Fruit fly (Drosophila melanogaster) whole organism, embryonic: ENCODE data around the gene lgs.

ENCODE experiments used
- Awh ChIP-seq: fragments of 200-800 bp; sonication (Bioruptor generic); IDR thresholded peaks from 2 replicates; pipeline ENCODE4, ENCODE4 v1.3.6; 2022; ENCODE audit warnings: missing biosample characterization, missing genetic modification characterization
- B-H1 ChIP-seq: fragments of 200-800 bp; sonication (Bioruptor generic); IDR thresholded peaks from 3 replicates; pipeline ENCODE4 v1.3.6; 2022; ENCODE audit warnings: missing biosample characterization, missing genetic modification characterization
- Blimp-1 ChIP-seq: fragments of 200-800 bp; sonication (Bioruptor generic); optimal IDR thresholded peaks from 3 replicates; lab custom pipeline; 2018; ENCODE audit warnings: missing biosample characterization, missing genetic modification characterization, mild to moderate bottlenecking, moderate library complexity, missing genetic modification reagents
- BtbVII ChIP-seq: fragments of 200-800 bp; sonication (Bioruptor generic); optimal IDR thresholded peaks from 3 replicates; lab custom pipeline; 2017; ENCODE audit warnings: missing biosample characterization, mild to moderate bottlenecking, missing genetic modification characterization
- C15 ChIP-seq: fragments of 200-800 bp; sonication (Bioruptor generic); IDR thresholded peaks from 3 replicates; pipeline ENCODE4 v1.3.6; 2022; ENCODE audit warnings: missing biosample characterization, missing genetic modification characterization
- CG12071 ChIP-seq: fragments of 200-800 bp; sonication (Bioruptor generic); optimal IDR thresholded peaks from 3 replicates; lab custom pipeline; 2018; ENCODE audit warnings: missing biosample characterization, mild to moderate bottlenecking, missing genetic modification characterization
- CG12236 ChIP-seq: fragments of 200-800 bp; sonication (Bioruptor generic); optimal IDR thresholded peaks from 2 replicates; lab custom pipeline; 2016; ENCODE audit warnings: missing biosample characterization, missing genetic modification characterization
- CG13624 ChIP-seq: fragments of 200-800 bp; sonication (Bioruptor generic); optimal IDR thresholded peaks from 2 replicates; lab custom pipeline; 2016; ENCODE audit warnings: missing biosample characterization, missing genetic modification characterization
- CG14014 ChIP-seq: fragments of 200-800 bp; sonication (Bioruptor generic); IDR thresholded peaks from 2 replicates; pipeline ENCODE4 v1.3.6; 2022; ENCODE audit warnings: missing biosample characterization, missing genetic modification characterization
- CG16815 ChIP-seq: fragments of 200-800 bp; sonication (Bioruptor generic); optimal IDR thresholded peaks from 3 replicates; lab custom pipeline; 2017; ENCODE audit warnings: missing biosample characterization, mild to moderate bottlenecking, missing genetic modification characterization
- CG17328 ChIP-seq: fragments of 200-800 bp; sonication (Bioruptor generic); IDR thresholded peaks from 2 replicates; pipeline ENCODE4 v1.3.6; 2022; ENCODE audit warnings: missing biosample characterization, missing genetic modification characterization
- CG18599 ChIP-seq: fragments of 200-800 bp; sonication (Bioruptor generic); optimal IDR thresholded peaks from 3 replicates; lab custom pipeline; 2017; ENCODE audit warnings: missing biosample characterization, missing genetic modification characterization, mild to moderate bottlenecking, moderate library complexity, missing genetic modification reagents
- CG2120 ChIP-seq: fragments of 200-800 bp; sonication (Bioruptor generic); optimal IDR thresholded peaks from 3 replicates; lab custom pipeline; 2016; ENCODE audit warnings: missing biosample characterization, missing genetic modification characterization
- CG2199 ChIP-seq: fragments of 200-800 bp; sonication (Bioruptor generic); IDR thresholded peaks from 3 replicates; pipeline ENCODE4 v1.3.6; 2022; ENCODE audit warnings: missing biosample characterization, missing genetic modification characterization
- CG32772 ChIP-seq: fragments of 200-800 bp; sonication (Bioruptor generic); IDR thresholded peaks from 2 replicates; pipeline ENCODE4 v1.3.6; 2022; ENCODE audit warnings: missing biosample characterization, missing genetic modification characterization
- CG34376 ChIP-seq: fragments of 200-800 bp; sonication (Bioruptor generic); optimal IDR thresholded peaks from 2 replicates; lab custom pipeline; 2018; ENCODE audit warnings: missing biosample characterization, mild to moderate bottlenecking, missing genetic modification characterization
- CG3726 ChIP-seq: fragments of 200-800 bp; sonication (Bioruptor generic); IDR thresholded peaks from 3 replicates; pipeline ENCODE4, ENCODE4 v1.3.6; 2022; ENCODE audit warnings: missing biosample characterization, missing genetic modification characterization
- CG6689 ChIP-seq: fragments of 200-800 bp; sonication (Bioruptor generic); IDR thresholded peaks from 2 replicates; pipeline ENCODE4 v1.3.6; 2022; ENCODE audit warnings: missing biosample characterization, missing genetic modification characterization
- CG6765 ChIP-seq: fragments of 200-800 bp; sonication (Bioruptor generic); optimal IDR thresholded peaks from 3 replicates; lab custom pipeline; 2017; ENCODE audit warnings: missing biosample characterization, mild to moderate bottlenecking, missing genetic modification characterization
- CG6813 ChIP-seq: fragments of 200-800 bp; sonication (Bioruptor generic); optimal IDR thresholded peaks from 2 replicates; lab custom pipeline; 2017; ENCODE audit warnings: missing biosample characterization, missing genetic modification characterization, mild to moderate bottlenecking, moderate library complexity, missing genetic modification reagents
- CG6854 ChIP-seq: fragments of 200-800 bp; sonication (Bioruptor generic); optimal IDR thresholded peaks from 3 replicates; lab custom pipeline; 2017; ENCODE audit warnings: missing biosample characterization, mild to moderate bottlenecking, missing genetic modification characterization
- CG7839 ChIP-seq: fragments of 200-800 bp; sonication (Bioruptor generic); optimal IDR thresholded peaks from 3 replicates; lab custom pipeline; 2018; ENCODE audit warnings: missing biosample characterization, mild to moderate bottlenecking, missing genetic modification characterization, moderate library complexity
- CG8290 ChIP-seq, 3 experiments: fragments of 200-800 bp; sonication (Bioruptor generic); optimal IDR thresholded peaks; 2 replicates each; lab custom pipeline; 2016 to 2019; ENCODE audit warnings: missing biosample characterization in 3 of 3, missing genetic modification characterization in 3 of 3, mild to moderate bottlenecking in 2 of 3, moderate library complexity in 1 of 3
- D ChIP-seq, 2 experiments: fragments of 200-800 bp in 1 of 2; fragments of >200 bp in 1 of 2; sonication (Bioruptor generic) in 1 of 2; optimal IDR thresholded peaks; 2 replicates in 1 of 2; 3 replicates in 1 of 2; lab custom pipeline; 2017; ENCODE audit warnings: mild to moderate bottlenecking in 1 of 2, missing biosample characterization in 1 of 2, missing genetic modification characterization in 1 of 2, missing genetic modification reagents in 1 of 2
- D19B ChIP-seq: fragments of 200-800 bp; sonication (Bioruptor generic); optimal IDR thresholded peaks from 2 replicates; lab custom pipeline; 2017; ENCODE audit warnings: missing biosample characterization, mild to moderate bottlenecking, missing genetic modification characterization
- ERR ChIP-seq: fragments of 200-800 bp; sonication (Bioruptor generic); optimal IDR thresholded peaks from 2 replicates; lab custom pipeline; 2016; ENCODE audit warnings: missing biosample characterization, missing genetic modification characterization
- Ets97D ChIP-seq: fragments of 200-800 bp; sonication (Bioruptor generic); optimal IDR thresholded peaks from 3 replicates; lab custom pipeline; 2016; ENCODE audit warnings: missing biosample characterization, missing genetic modification characterization
- Fer3 ChIP-seq: fragments of 200-800 bp; sonication (Bioruptor generic); optimal IDR thresholded peaks from 2 replicates; lab custom pipeline; 2018; ENCODE audit warnings: missing biosample characterization, mild to moderate bottlenecking, missing genetic modification characterization, moderate library complexity
- HHEX ChIP-seq: fragments of 200-800 bp; sonication (Bioruptor generic); optimal IDR thresholded peaks from 3 replicates; lab custom pipeline; 2017; ENCODE audit warnings: missing biosample characterization, mild to moderate bottlenecking, missing genetic modification characterization, missing genetic modification reagents
- Hr3 ChIP-seq: fragments of 200-800 bp; sonication (Bioruptor generic); optimal IDR thresholded peaks from 3 replicates; lab custom pipeline; 2016; ENCODE audit warnings: missing biosample characterization, missing genetic modification characterization
- Myb ChIP-seq: fragments of 200-800 bp; sonication (Bioruptor generic); optimal IDR thresholded peaks from 2 replicates; lab custom pipeline; 2016; ENCODE audit warnings: missing biosample characterization, missing genetic modification characterization
- NC2β ChIP-seq: fragments of 200-800 bp; sonication (Bioruptor generic); optimal IDR thresholded peaks from 2 replicates; lab custom pipeline; 2016; ENCODE audit warnings: missing biosample characterization, missing genetic modification characterization
- Nf-YC ChIP-seq: fragments of 200-800 bp; optimal IDR thresholded peaks from 3 replicates; lab custom pipeline; 2019; ENCODE audit warnings: missing biosample characterization, mild to moderate bottlenecking, missing genetic modification characterization, moderate library complexity
- Pdp1 ChIP-seq, 2 experiments: fragments of 200-800 bp; sonication (Bioruptor generic); optimal IDR thresholded peaks; 3 replicates each; lab custom pipeline; 2016; ENCODE audit warnings: missing biosample characterization in 2 of 2, missing genetic modification characterization in 2 of 2, mild to moderate bottlenecking in 1 of 2, moderate library complexity in 1 of 2
- Side ChIP-seq: fragments of 200-800 bp; sonication (Bioruptor generic); optimal IDR thresholded peaks from 2 replicates; lab custom pipeline; 2016; ENCODE audit warnings: missing biosample characterization, missing genetic modification characterization
- Sox100B ChIP-seq: fragments of 200-800 bp; sonication (Bioruptor generic); optimal IDR thresholded peaks from 3 replicates; lab custom pipeline; 2018; ENCODE audit warnings: missing biosample characterization, mild to moderate bottlenecking, missing genetic modification characterization
- abd-A ChIP-seq: fragments of 200-800 bp; sonication (Bioruptor generic); optimal IDR thresholded peaks from 3 replicates; lab custom pipeline; 2019; ENCODE audit warnings: missing biosample characterization, mild to moderate bottlenecking, missing genetic modification characterization, moderate library complexity
- cg ChIP-seq: fragments of 200-800 bp; sonication (Bioruptor generic); optimal IDR thresholded peaks from 3 replicates; lab custom pipeline; 2019; ENCODE audit warnings: missing biosample characterization, mild to moderate bottlenecking, missing genetic modification characterization, moderate library complexity
- disco-r ChIP-seq: fragments of 200-800 bp; sonication (Bioruptor generic); optimal IDR thresholded peaks from 2 replicates; lab custom pipeline; 2016; ENCODE audit warnings: missing biosample characterization, missing genetic modification characterization
- gcm ChIP-seq: fragments of 200-800 bp; sonication (Bioruptor generic); optimal IDR thresholded peaks from 2 replicates; lab custom pipeline; 2019; ENCODE audit warnings: missing biosample characterization, mild to moderate bottlenecking, missing genetic modification characterization, moderate library complexity
- gro ChIP-seq: fragments of 200-800 bp; sonication (Bioruptor generic); optimal IDR thresholded peaks from 2 replicates; lab custom pipeline; 2016; ENCODE audit warnings: missing biosample characterization, missing genetic modification characterization
- her ChIP-seq: fragments of 200-800 bp; sonication (Bioruptor generic); optimal IDR thresholded peaks from 2 replicates; lab custom pipeline; 2016; ENCODE audit warnings: missing biosample characterization, missing genetic modification characterization
- ind ChIP-seq: fragments of 200-800 bp; sonication (Bioruptor generic); optimal IDR thresholded peaks from 3 replicates; lab custom pipeline; 2016; ENCODE audit warnings: missing biosample characterization, missing genetic modification characterization
- mirr ChIP-seq: fragments of 200-800 bp; sonication (Bioruptor generic); optimal IDR thresholded peaks from 3 replicates; lab custom pipeline; 2018; ENCODE audit warnings: missing biosample characterization, mild to moderate bottlenecking, missing genetic modification characterization
- nerfin-1 ChIP-seq: fragments of 200-800 bp; sonication (Bioruptor generic); optimal IDR thresholded peaks from 3 replicates; lab custom pipeline; 2019; ENCODE audit warnings: missing biosample characterization, mild to moderate bottlenecking, missing genetic modification characterization, moderate library complexity
- run ChIP-seq: fragments of 200-800 bp; sonication (Bioruptor generic); optimal IDR thresholded peaks from 3 replicates; lab custom pipeline; 2018; ENCODE audit warnings: missing biosample characterization, mild to moderate bottlenecking, missing genetic modification characterization
- sim ChIP-seq: fragments of 200-800 bp; sonication (Bioruptor generic); IDR thresholded peaks from 2 replicates; pipeline ENCODE4 v1.3.6; 2022; ENCODE audit warnings: missing biosample characterization, missing genetic modification characterization
- unc-4 ChIP-seq: fragments of 200-800 bp; sonication (Bioruptor generic); IDR thresholded peaks from 2 replicates; pipeline ENCODE4 v1.3.6; 2022; ENCODE audit warnings: missing biosample characterization, missing genetic modification characterization; ENCODE audit not compliant: partially characterized antibody

lgs gene

dm6 chr4:488828-489560, 45.3 kb upstream of the lgs start, which contains the start of gene Asator (continued):
- no peak for TF ChIP-seq D (optimal IDR thresholded peaks at IDR 0.05; lab: Kevin White, UChicago)
- TF ChIP-seq D (GFP tag; optimal IDR thresholded peaks at IDR 0.05; lab: Kevin White, UChicago), result peak; percentile 16
- peak; percentile 59 for TF ChIP-seq CG6813 (GFP tag; lab: Kevin White, UChicago)
- TF ChIP-seq CG2120 (GFP tag; lab: Kevin White, UChicago), result peak; percentile 83
- peak; percentile 84 for TF ChIP-seq CG18599
- no peak for TF ChIP-seq Awh (GFP tag; lab: Robert Waterston, UW)
- TF ChIP-seq Sox100B, result peak; percentile 30
- peak; percentile 16 for TF ChIP-seq gcm
- peak; percentile 60 to 69 for TF ChIP-seq Pdp1 (GFP tag; optimal IDR thresholded peaks at IDR 0.05; lab: Kevin White, UChicago)
- peak; percentile 30 for TF ChIP-seq mirr (GFP tag; lab: Kevin White, UChicago)
- TF ChIP-seq Fer3 (tag; lab: Kevin White, UChicago), result peak; percentile 61
- TF ChIP-seq CG6854 (GFP tag; lab: Kevin White, UChicago), result peak; percentile 49
- TF ChIP-seq disco-r (GFP tag; lab: Kevin White, UChicago), result peak; percentile 25
- TF ChIP-seq CG14014 (GFP tag; lab: Robert Waterston, UW), result peak; percentile 63
- peak; percentile 91 for TF ChIP-seq nerfin-1 (tag; lab: Kevin White, UChicago)
- TF ChIP-seq Blimp-1 (GFP tag; lab: Kevin White, UChicago), result peak; percentile 37
- TF ChIP-seq CG12236 (GFP tag; lab: Kevin White, UChicago), result peak; percentile 56
- TF ChIP-seq CG32772 (GFP tag; lab: Robert Waterston, UW), result no peak
- TF ChIP-seq Hr3, result peak; percentile 58
- peak; percentile 35 for TF ChIP-seq ERR (GFP tag; lab: Kevin White, UChicago)
- peak; percentile 55 for TF ChIP-seq CG12071 (GFP tag; lab: Kevin White, UChicago)
- peak; percentile 18 for TF ChIP-seq CG8290 (GFP tag; optimal IDR thresholded peaks at IDR 0.05; lab: Kevin White, UChicago)
- peak in 1 of 2 experiments; percentile 83 for TF ChIP-seq CG8290 (tag; optimal IDR thresholded peaks at IDR 0.05; lab: Kevin White, UChicago)
- no peak for TF ChIP-seq C15 (GFP tag; lab: Robert Waterston, UW)
- no peak for TF ChIP-seq unc-4 (GFP tag; lab: Robert Waterston, UW)
- TF ChIP-seq abd-A (tag; lab: Kevin White, UChicago), result peak; percentile 91
- peak; percentile 94 for TF ChIP-seq cg (GFP tag; lab: Kevin White, UChicago)
- TF ChIP-seq CG17328 (GFP tag; lab: Robert Waterston, UW), result peak; percentile 66
- peak; percentile 55 for TF ChIP-seq Myb (GFP tag; lab: Kevin White, UChicago)
- peak; percentile 64 for TF ChIP-seq NC2β (GFP tag; lab: Kevin White, UChicago)
- peak; percentile 24 for TF ChIP-seq Ets97D (GFP tag; lab: Kevin White, UChicago)
- peak; percentile 15; the same call in 1 of the 3 replicates for TF ChIP-seq B-H1 (GFP tag; lab: Robert Waterston, UW)
- TF ChIP-seq CG7839, result peak; percentile 54
- peak; percentile 46 for TF ChIP-seq Nf-YC (tag; lab: Kevin White, UChicago)
- peak; percentile 82 for TF ChIP-seq her (GFP tag; lab: Kevin White, UChicago)
- peak; percentile 4 for TF ChIP-seq run
- TF ChIP-seq CG6765, result peak; percentile 23
- 0 out of 2 replicates have a peak, but pooled peaks have one; percentile 27 for TF ChIP-seq sim
- peak; percentile 44 for TF ChIP-seq HHEX (GFP tag; lab: Kevin White, UChicago)
- TF ChIP-seq gro, result peak; percentile 39
- peak; percentile 43 for TF ChIP-seq CG13624 (GFP tag; lab: Kevin White, UChicago)
- peak; percentile 87 for TF ChIP-seq CG2199 (GFP tag; lab: Robert Waterston, UW)
- peak; percentile 46 for TF ChIP-seq CG34376 (GFP tag; lab: Kevin White, UChicago)
- peak; percentile 73 for TF ChIP-seq ind (GFP tag; lab: Kevin White, UChicago)
- peak; percentile 13 for TF ChIP-seq BtbVII
- TF ChIP-seq D19B (GFP tag; lab: Kevin White, UChicago), result peak; percentile 9
- peak; percentile 59 for TF ChIP-seq CG6689 (GFP tag; lab: Robert Waterston, UW)
- peak; percentile 55 for TF ChIP-seq Side (GFP tag; lab: Kevin White, UChicago)
- TF ChIP-seq CG3726 (GFP tag; lab: Robert Waterston, UW), result no peak
- TF ChIP-seq CG16815 (GFP tag; lab: Kevin White, UChicago), result peak; percentile 56
